Fruit fly (Drosophila melanogaster): ENCODE results near the gene CG34437.

CG34437 gene

dm6 chr3R:28326150-28326965, 42.8 kb downstream of the CG34437 start (continued):
- TF ChIP-seq Hand (GFP tag; optimal IDR thresholded peaks at IDR 0.05), result peak; percentile 100
- peak; percentile 100 for TF ChIP-seq gro (GFP tag; optimal IDR thresholded peaks at IDR 0.05)
- TF ChIP-seq Poxn (GFP tag; IDR thresholded peaks at IDR 0.05), result no peak
- TF ChIP-seq nerfin-2 (GFP tag; IDR thresholded peaks at IDR 0.05; ENCODE audit: partially characterized antibody), result no peak
- TF ChIP-seq unc-4 (GFP tag; IDR thresholded peaks at IDR 0.05; ENCODE audit: partially characterized antibody), result no peak
- peak; percentile 99 for TF ChIP-seq schlank (tag; optimal IDR thresholded peaks at IDR 0.05)
- TF ChIP-seq Jarid2 (GFP tag; optimal IDR thresholded peaks at IDR 0.05), result peak; percentile 88
- no peak for TF ChIP-seq CG9932 (GFP tag; IDR thresholded peaks at IDR 0.05)
- peak; percentile 98 for TF ChIP-seq Vsx1 (GFP tag; optimal IDR thresholded peaks at IDR 0.05)
- TF ChIP-seq CG31365 (tag; optimal IDR thresholded peaks at IDR 0.05), result peak; percentile 93
- TF ChIP-seq CG30403 (GFP tag; optimal IDR thresholded peaks at IDR 0.05), result peak; percentile 100
- no peak for TF ChIP-seq wdn (GFP tag; IDR thresholded peaks at IDR 0.05)
- peak; percentile 99 for TF ChIP-seq CG2678 (tag; optimal IDR thresholded peaks at IDR 0.05)
- TF ChIP-seq Pdp1 (GFP tag; optimal IDR thresholded peaks at IDR 0.05), result peak; percentile 100
- peak; percentile 91 for TF ChIP-seq Nf-YB (GFP tag; optimal IDR thresholded peaks at IDR 0.05)
- TF ChIP-seq hbn (GFP tag; IDR thresholded peaks at IDR 0.05; ENCODE audit: partially characterized antibody), result no peak
- TF ChIP-seq CG12942 (GFP tag; optimal IDR thresholded peaks at IDR 0.05), result peak; percentile 99
- no peak for TF ChIP-seq CkIIα-i1 (GFP tag; IDR thresholded peaks at IDR 0.05)
- peak; percentile 97 for TF ChIP-seq Ets97D (GFP tag; optimal IDR thresholded peaks at IDR 0.05)
- peak; percentile 99 for TF ChIP-seq CG17385 (GFP tag; optimal IDR thresholded peaks at IDR 0.05)
- peak in 1 of 2 experiments; percentile 90 for TF ChIP-seq tll (GFP tag; optimal IDR thresholded peaks at IDR 0.05)
- TF ChIP-seq CG4328 (GFP tag; optimal IDR thresholded peaks at IDR 0.05), result peak; percentile 98
- TF ChIP-seq vfl (GFP tag; optimal IDR thresholded peaks at IDR 0.05), result peak; percentile 100

- TF ChIP-seq CG9817 (tag; optimal IDR thresholded peaks at IDR 0.05), result peak; percentile 7
- peak; percentile 62 for TF ChIP-seq tio (GFP tag; optimal IDR thresholded peaks at IDR 0.05)
- TF ChIP-seq Chrac-16 (GFP tag; optimal IDR thresholded peaks at IDR 0.05), result peak; percentile 4
- peak; percentile 53 for TF ChIP-seq Asciz (GFP tag; optimal IDR thresholded peaks at IDR 0.05)
- no peak for TF ChIP-seq kah (GFP tag; optimal IDR thresholded peaks at IDR 0.05)
- no peak for TF ChIP-seq ERR (GFP tag; optimal IDR thresholded peaks at IDR 0.05)
- TF ChIP-seq sqz (GFP tag; optimal IDR thresholded peaks at IDR 0.05), result no peak
- peak; percentile 7 for TF ChIP-seq Dad (GFP tag; optimal IDR thresholded peaks at IDR 0.05)
- TF ChIP-seq Xrp1 (GFP tag; IDR thresholded peaks at IDR 0.05), result no peak
- TF ChIP-seq Ptx1 (GFP tag; IDR thresholded peaks at IDR 0.05), result no peak
- TF ChIP-seq mam (GFP tag; optimal IDR thresholded peaks at IDR 0.05), result peak; percentile 11
- peak; percentile 21 for TF ChIP-seq CG17359 (tag; optimal IDR thresholded peaks at IDR 0.05)
- no peak for TF ChIP-seq hbn (GFP tag; IDR thresholded peaks at IDR 0.05; ENCODE audit: partially characterized antibody)
- peak in 1 of 2 experiments; percentile 45 for TF ChIP-seq chif (GFP tag; optimal IDR thresholded peaks at IDR 0.05)
- no peak for TF ChIP-seq CG8089 (GFP tag; optimal IDR thresholded peaks at IDR 0.05)
- TF ChIP-seq HHEX (GFP tag; optimal IDR thresholded peaks at IDR 0.05), result no peak
- peak; percentile 36 for TF ChIP-seq CG12744 (GFP tag; optimal IDR thresholded peaks at IDR 0.05)
- no peak for TF ChIP-seq CrebB (tag; optimal IDR thresholded peaks at IDR 0.05)
- TF ChIP-seq CG34422 (GFP tag; IDR thresholded peaks at IDR 0.05), result no peak
- peak; percentile 9 for TF ChIP-seq CG12104 (GFP tag; optimal IDR thresholded peaks at IDR 0.05)
- TF ChIP-seq twi (tag; optimal IDR thresholded peaks at IDR 0.05), result no peak
- TF ChIP-seq pum (GFP tag; optimal IDR thresholded peaks at IDR 0.05), result no peak
- TF ChIP-seq Meics (GFP tag; optimal IDR thresholded peaks at IDR 0.05), result peak; percentile 7
- peak; percentile 48 for TF ChIP-seq Dek (tag; optimal IDR thresholded peaks at IDR 0.05)
- TF ChIP-seq gsb-n (tag; optimal IDR thresholded peaks at IDR 0.05), result no peak
- no peak for TF ChIP-seq Mad (GFP tag; optimal IDR thresholded peaks at IDR 0.05)
- TF ChIP-seq slou (GFP tag; optimal IDR thresholded peaks at IDR 0.05), result peak; percentile 3
Measured at dm6 chr3R:28327132-28327531, 43.6 kb downstream of the CG34437 start.

Data from whole organism, embryonic.